Worm (Caenorhabditis elegans) whole organism, L2 larva: ENCODE measurements around the gene Y65A5A.2.

Experiments used
- C34F6.9 ChIP-seq: fragments of 150-350 bp; optimal IDR thresholded peaks from 2 replicates; lab custom pipeline; 2014; ENCODE audit warnings: missing biosample characterization, missing genetic modification characterization
- F13H6.1 ChIP-seq: sonication (generic microtip); optimal IDR thresholded peaks from 2 replicates; lab custom pipeline; 2016; ENCODE audit warnings: missing genetic modification characterization, missing compliant biosample characterization
- R02D3.7 ChIP-seq: fragments of 150-350 bp; optimal IDR thresholded peaks from 2 replicates; lab custom pipeline; 2014; ENCODE audit warnings: missing biosample characterization, missing genetic modification characterization
- Y55F3AM.14 ChIP-seq: fragments of 200-800 bp; sonication (Bioruptor generic); optimal IDR thresholded peaks from 2 replicates; lab custom pipeline; 2018; ENCODE audit warnings: mild to moderate bottlenecking, missing genetic modification characterization, missing compliant biosample characterization
- ZK546.5 ChIP-seq: sonication (generic microtip); optimal IDR thresholded peaks from 2 replicates; lab custom pipeline; 2017; ENCODE audit warnings: missing biosample characterization, missing genetic modification characterization
- alr-1 ChIP-seq: fragments of 150-350 bp; optimal IDR thresholded peaks from 2 replicates; lab custom pipeline; 2014; ENCODE audit warnings: missing biosample characterization, missing genetic modification characterization
- aly-2 ChIP-seq: fragments of 150-350 bp; optimal IDR thresholded peaks from 2 replicates; lab custom pipeline; 2014; ENCODE audit warnings: missing biosample characterization, missing genetic modification characterization
- blmp-1 ChIP-seq: sonication (generic microtip); optimal IDR thresholded peaks from 2 replicates; lab custom pipeline; 2017; ENCODE audit warnings: missing genetic modification characterization, mild to moderate bottlenecking, missing compliant biosample characterization, antibody characterized with exemption, moderate library complexity; ENCODE audit not compliant: insufficient read depth
- ceh-16 ChIP-seq: fragments of 150-350 bp; optimal IDR thresholded peaks from 2 replicates; lab custom pipeline; 2014; ENCODE audit warnings: missing biosample characterization, missing genetic modification characterization
- ceh-82 ChIP-seq: fragments of 150-350 bp; optimal IDR thresholded peaks from 2 replicates; lab custom pipeline; 2014; ENCODE audit warnings: missing biosample characterization, missing genetic modification characterization
- crh-2 ChIP-seq: sonication (generic microtip); optimal IDR thresholded peaks from 2 replicates; lab custom pipeline; 2017; ENCODE audit warnings: missing biosample characterization, missing genetic modification characterization
- egl-27 ChIP-seq: sonication (generic microtip); optimal IDR thresholded peaks from 3 replicates; lab custom pipeline; 2017; ENCODE audit warnings: missing biosample characterization, missing genetic modification reagents, missing genetic modification characterization
- elt-1 ChIP-seq: fragments of 150-350 bp; optimal IDR thresholded peaks from 2 replicates; lab custom pipeline; 2014; ENCODE audit warnings: missing biosample characterization, missing genetic modification characterization
- fos-1 ChIP-seq: fragments of 150-350 bp; optimal IDR thresholded peaks from 2 replicates; lab custom pipeline; 2014; ENCODE audit warnings: missing biosample characterization, missing genetic modification characterization
- gmeb-1 ChIP-seq: fragments of 150-350 bp; optimal IDR thresholded peaks from 2 replicates; lab custom pipeline; 2014; ENCODE audit warnings: missing biosample characterization, missing genetic modification characterization
- lin-11 ChIP-seq: fragments of 150-350 bp; sonication (generic microtip); optimal IDR thresholded peaks from 2 replicates; lab custom pipeline; 2014; ENCODE audit warnings: missing biosample characterization, missing genetic modification characterization, inconsistent platforms, mixed read lengths
- lin-13 ChIP-seq: fragments of 150-350 bp; optimal IDR thresholded peaks from 2 replicates; lab custom pipeline; 2014; ENCODE audit warnings: missing biosample characterization, missing genetic modification reagents, missing genetic modification characterization
- lin-39 ChIP-seq: fragments of 150-350 bp; optimal IDR thresholded peaks from 2 replicates; lab custom pipeline; 2014; ENCODE audit warnings: missing biosample characterization, missing genetic modification reagents, missing genetic modification characterization
- lsy-2 ChIP-seq, 2 experiments: fragments of 150-350 bp in 1 of 2; sonication (generic microtip) in 1 of 2; optimal IDR thresholded peaks; 2 replicates each; lab custom pipeline; 2014 to 2017; ENCODE audit warnings: missing biosample characterization in 2 of 2, missing genetic modification characterization in 2 of 2
- mbf-1 ChIP-seq: sonication (generic microtip); optimal IDR thresholded peaks from 2 replicates; lab custom pipeline; 2017; ENCODE audit warnings: missing biosample characterization, missing genetic modification characterization
- nhr-11 ChIP-seq: fragments of 150-350 bp; optimal IDR thresholded peaks from 2 replicates; lab custom pipeline; 2014; ENCODE audit warnings: missing biosample characterization, missing genetic modification characterization
- nhr-129 ChIP-seq: fragments of 150-350 bp; optimal IDR thresholded peaks from 2 replicates; lab custom pipeline; 2014; ENCODE audit warnings: missing biosample characterization, missing genetic modification characterization
- nhr-21 ChIP-seq: fragments of 150-350 bp; optimal IDR thresholded peaks from 2 replicates; lab custom pipeline; 2014; ENCODE audit warnings: missing biosample characterization, missing genetic modification characterization
- nhr-23 ChIP-seq: fragments of 150-350 bp; optimal IDR thresholded peaks from 2 replicates; lab custom pipeline; 2014; ENCODE audit warnings: missing biosample characterization, missing genetic modification reagents, missing genetic modification characterization
- nhr-237 ChIP-seq: fragments of 150-350 bp; optimal IDR thresholded peaks from 2 replicates; lab custom pipeline; 2014; ENCODE audit warnings: missing biosample characterization, missing genetic modification characterization
- nhr-25 ChIP-seq: fragments of 150-350 bp; sonication (generic microtip); optimal IDR thresholded peaks from 3 replicates; lab custom pipeline; 2014; ENCODE audit warnings: missing biosample characterization, missing genetic modification characterization
- nhr-6 ChIP-seq: fragments of 150-350 bp; optimal IDR thresholded peaks from 2 replicates; lab custom pipeline; 2014; ENCODE audit warnings: missing biosample characterization, missing genetic modification characterization
- nhr-77 ChIP-seq: fragments of 150-350 bp; optimal IDR thresholded peaks from 2 replicates; lab custom pipeline; 2014; ENCODE audit warnings: missing biosample characterization, missing genetic modification characterization
- peb-1 ChIP-seq: fragments of 150-350 bp; optimal IDR thresholded peaks from 2 replicates; lab custom pipeline; 2014; ENCODE audit warnings: missing biosample characterization, missing genetic modification characterization
- sem-4 ChIP-seq: fragments of 150-350 bp; optimal IDR thresholded peaks from 2 replicates; lab custom pipeline; 2014; ENCODE audit warnings: missing biosample characterization, missing genetic modification reagents, missing genetic modification characterization
- skn-1 ChIP-seq: sonication (generic microtip); optimal IDR thresholded peaks from 2 replicates; lab custom pipeline; 2017; ENCODE audit warnings: missing biosample characterization, missing genetic modification characterization
- sma-3 ChIP-seq: sonication (generic microtip); optimal IDR thresholded peaks from 2 replicates; lab custom pipeline; 2016; ENCODE audit warnings: missing genetic modification reagents, missing genetic modification characterization, missing compliant biosample characterization
- sma-9 ChIP-seq, 2 experiments: fragments of 150-350 bp in 1 of 2; sonication (generic microtip) in 1 of 2; optimal IDR thresholded peaks; 2 replicates each; lab custom pipeline; 2014 to 2016; ENCODE audit warnings: missing genetic modification characterization in 2 of 2, mild to moderate bottlenecking in 1 of 2, missing biosample characterization in 1 of 2, missing compliant biosample characterization in 1 of 2, missing genetic modification reagents in 1 of 2, moderate library complexity in 1 of 2
- snpc-4 ChIP-seq: fragments of 150-350 bp; optimal IDR thresholded peaks from 2 replicates; lab custom pipeline; 2014; ENCODE audit warnings: missing biosample characterization, missing genetic modification characterization
- unc-39 ChIP-seq: fragments of 150-350 bp; optimal IDR thresholded peaks from 2 replicates; lab custom pipeline; 2014; ENCODE audit warnings: missing biosample characterization, missing genetic modification characterization
- unc-55 ChIP-seq: fragments of 150-350 bp; sonication (generic microtip); optimal IDR thresholded peaks from 3 replicates; lab custom pipeline; 2014; ENCODE audit warnings: missing biosample characterization, missing genetic modification reagents, missing genetic modification characterization
- unc-62 ChIP-seq: fragments of 150-350 bp; optimal IDR thresholded peaks from 2 replicates; lab custom pipeline; 2014; ENCODE audit warnings: missing biosample characterization, missing genetic modification reagents, missing genetic modification characterization
- ztf-1 ChIP-seq: fragments of 200-800 bp; sonication (Bioruptor generic); conservative IDR thresholded peaks from 2 replicates; pipeline ENCODE4 v1.3.6; 2022; ENCODE audit warnings: missing genetic modification characterization, missing compliant biosample characterization
- ztf-11 ChIP-seq: sonication (generic microtip); optimal IDR thresholded peaks from 2 replicates; lab custom pipeline; 2017; ENCODE audit warnings: missing biosample characterization, missing genetic modification characterization

Y65A5A.2 gene

ce11 chrIV:16380937-16381336 is 30.9 kb upstream of the Y65A5A.2 start:
- no peak for TF ChIP-seq unc-39
- no peak for TF ChIP-seq blmp-1
- no peak for TF ChIP-seq nhr-129 (tag; lab: Kevin White, UChicago)
- no peak for TF ChIP-seq nhr-21 (tag; lab: Kevin White, UChicago)
- no peak for TF ChIP-seq F13H6.1 (tag; lab: Kevin White, UChicago)
- no peak for TF ChIP-seq lsy-2 (tag; optimal IDR thresholded peaks at IDR 0.05; lab: Kevin White, UChicago)
- TF ChIP-seq sem-4 (tag; lab: Kevin White, UChicago), result no peak

- TF ChIP-seq R02D3.7 (tag; lab: Kevin White, UChicago), result no peak
- TF ChIP-seq nhr-77 (tag; lab: Kevin White, UChicago), result no peak
- TF ChIP-seq ztf-1 (GFP tag; lab: Robert Waterston, UW), result no peak
- no peak for TF ChIP-seq crh-2 (tag; lab: Kevin White, UChicago)
- TF ChIP-seq blmp-1, result no peak
- no peak for TF ChIP-seq ceh-82 (tag; lab: Kevin White, UChicago)
- TF ChIP-seq alr-1 (tag; lab: Kevin White, UChicago), result no peak
- TF ChIP-seq unc-62 (GFP tag; lab: Kevin White, UChicago), result no peak
- TF ChIP-seq nhr-25 (tag; lab: Kevin White, UChicago), result peak; percentile 3
- peak in 1 of 2 experiments; percentile 16 for TF ChIP-seq lsy-2 (tag; optimal IDR thresholded peaks at IDR 0.05; lab: Kevin White, UChicago)
- TF ChIP-seq elt-1 (tag; lab: Kevin White, UChicago), result no peak
- TF ChIP-seq lin-13 (GFP tag; lab: Kevin White, UChicago), result peak; percentile 29
- no peak for TF ChIP-seq lin-39 (tag; lab: Kevin White, UChicago)
- no peak for TF ChIP-seq nhr-11
- no peak for TF ChIP-seq nhr-6 (tag; lab: Kevin White, UChicago)
- peak; percentile 26 for TF ChIP-seq lin-11 (tag; lab: Kevin White, UChicago)
- no peak for TF ChIP-seq snpc-4 (tag; lab: Kevin White, UChicago)
- peak; percentile 23 for TF ChIP-seq C34F6.9 (tag; lab: Kevin White, UChicago)
- TF ChIP-seq unc-55 (GFP tag; lab: Kevin White, UChicago), result peak; percentile 16
- no peak for TF ChIP-seq nhr-237 (tag; lab: Kevin White, UChicago)
- peak; percentile 46 for TF ChIP-seq fos-1 (tag; lab: Kevin White, UChicago)
- peak; percentile 39 for TF ChIP-seq gmeb-1 (tag; lab: Kevin White, UChicago)
- TF ChIP-seq nhr-23 (tag; lab: Kevin White, UChicago), result no peak
- no peak for TF ChIP-seq ztf-11 (tag; lab: Kevin White, UChicago)
- no peak for TF ChIP-seq egl-27 (tag; lab: Kevin White, UChicago)
- TF ChIP-seq F13H6.1 (tag; lab: Kevin White, UChicago), result peak; percentile 5
- no peak for TF ChIP-seq mbf-1
- TF ChIP-seq sma-9 (GFP tag; optimal IDR thresholded peaks at IDR 0.05; lab: Kevin White, UChicago), result no peak
- TF ChIP-seq sma-9 (tag; optimal IDR thresholded peaks at IDR 0.05; lab: Kevin White, UChicago), result no peak
- peak; percentile 67 for TF ChIP-seq nhr-21 (tag; lab: Kevin White, UChicago)
- peak; percentile 57 for TF ChIP-seq nhr-129 (tag; lab: Kevin White, UChicago)
- no peak for TF ChIP-seq ZK546.5 (tag; lab: Kevin White, UChicago)
- TF ChIP-seq sma-3 (GFP tag; lab: Kevin White, UChicago), result peak; percentile 52
These were observed 29.8 kb upstream of the Y65A5A.2 start, which contains the start of gene Y7A9D.1 for ce11 chrIV:16381933-16382591. Gene Y7A9D.1 (minus strand): TSS chrIV:16382215.

ce11 chrIV:16384665-16385064 is 27.2 kb upstream of the Y65A5A.2 start:
- no peak for TF ChIP-seq unc-55 (GFP tag; lab: Kevin White, UChicago)
- no peak for TF ChIP-seq aly-2 (tag; lab: Kevin White, UChicago)
- TF ChIP-seq C34F6.9 (tag; lab: Kevin White, UChicago), result no peak
- TF ChIP-seq nhr-11, result no peak
- TF ChIP-seq crh-2 (tag; lab: Kevin White, UChicago), result no peak
- TF ChIP-seq ceh-16 (tag; lab: Kevin White, UChicago), result no peak
- no peak for TF ChIP-seq peb-1 (tag; lab: Kevin White, UChicago)
- no peak for TF ChIP-seq lsy-2 (tag; optimal IDR thresholded peaks at IDR 0.05; lab: Kevin White, UChicago)
- no peak for TF ChIP-seq skn-1 (tag; lab: Kevin White, UChicago)
- TF ChIP-seq alr-1 (tag; lab: Kevin White, UChicago), result no peak
- no peak for TF ChIP-seq elt-1 (tag; lab: Kevin White, UChicago)
- TF ChIP-seq Y55F3AM.14 (GFP tag; lab: Kevin White, UChicago), result no peak
- TF ChIP-seq nhr-23 (tag; lab: Kevin White, UChicago), result no peak
- no peak for TF ChIP-seq nhr-129 (tag; lab: Kevin White, UChicago)
- TF ChIP-seq ztf-11 (tag; lab: Kevin White, UChicago), result no peak
- TF ChIP-seq snpc-4 (tag; lab: Kevin White, UChicago), result no peak
